Worm (Caenorhabditis elegans) whole organism, L1 larva: ENCODE measurements around the gene srz-61.

ENCODE experiments used
- ceh-82 ChIP-seq, 3 experiments: fragments of 150-350 bp in 1 of 3; sonication (generic microtip) in 2 of 3; optimal IDR thresholded peaks; 2 replicates each; lab custom pipeline; 2014 to 2017; ENCODE audit warnings: missing biosample characterization in 3 of 3, missing genetic modification characterization in 3 of 3
- ces-1 ChIP-seq: fragments of 150-350 bp; optimal IDR thresholded peaks from 2 replicates; lab custom pipeline; 2014; ENCODE audit warnings: missing biosample characterization, missing genetic modification reagents, missing genetic modification characterization
- elt-2 ChIP-seq: sonication (generic microtip); optimal IDR thresholded peaks from 2 replicates; lab custom pipeline; 2016; ENCODE audit warnings: missing genetic modification characterization, mild to moderate bottlenecking, inconsistent platforms, missing compliant biosample characterization, missing genetic modification reagents
- isw-1 ChIP-seq: fragments of 200-800 bp; sonication (Bioruptor generic); IDR thresholded peaks from 2 replicates; pipeline ENCODE4 v1.3.6; 2022; ENCODE audit warnings: missing genetic modification characterization, missing compliant biosample characterization
- lin-39 ChIP-seq: fragments of 150-350 bp; optimal IDR thresholded peaks from 2 replicates; lab custom pipeline; 2014; ENCODE audit warnings: missing biosample characterization, missing genetic modification reagents, missing genetic modification characterization
- mep-1 ChIP-seq: fragments of 150-350 bp; optimal IDR thresholded peaks from 2 replicates; lab custom pipeline; 2014; ENCODE audit warnings: missing biosample characterization, missing genetic modification characterization
- nhr-11 ChIP-seq: fragments of 150-350 bp; optimal IDR thresholded peaks from 2 replicates; lab custom pipeline; 2014; ENCODE audit warnings: missing biosample characterization, missing genetic modification characterization
- nhr-20 ChIP-seq: sonication (generic microtip); optimal IDR thresholded peaks from 2 replicates; lab custom pipeline; 2016; ENCODE audit warnings: mild to moderate bottlenecking, missing genetic modification characterization, missing compliant biosample characterization
- nhr-84 ChIP-seq: sonication (generic microtip); optimal IDR thresholded peaks from 2 replicates; lab custom pipeline; 2017; ENCODE audit warnings: missing biosample characterization, missing genetic modification characterization
- rnt-1 ChIP-seq: sonication (generic microtip); optimal IDR thresholded peaks from 2 replicates; lab custom pipeline; 2016; ENCODE audit warnings: mild to moderate bottlenecking, missing genetic modification characterization, moderate library complexity, missing compliant biosample characterization
- sptf-1 ChIP-seq: fragments of 150-350 bp; optimal IDR thresholded peaks from 2 replicates; lab custom pipeline; 2014; ENCODE audit warnings: missing biosample characterization, missing genetic modification characterization
- zag-1 ChIP-seq: fragments of 150-350 bp; optimal IDR thresholded peaks from 2 replicates; lab custom pipeline; 2014; ENCODE audit warnings: missing biosample characterization, missing genetic modification characterization

- TF ChIP-seq nhr-20 (tag; lab: Kevin White, UChicago) (no peak), rnt-1 (tag; lab: Kevin White, UChicago) (no peak), nhr-84 (no peak), zag-1 (tag; lab: Kevin White, UChicago) (no peak), mep-1 (tag; lab: Kevin White, UChicago) (no peak), sptf-1 (tag; lab: Kevin White, UChicago) (no peak), isw-1 (no peak), ceh-82 (tag; optimal IDR thresholded peaks at IDR 0.05; lab: Kevin White, UChicago) (no peak), ces-1 (no peak), nhr-11 (tag; lab: Kevin White, UChicago) (no peak), elt-2 (no peak), lin-39 (tag; lab: Kevin White, UChicago) (no peak)
Observed at ce11 chrIV:16335037-16335436, 14.1 kb downstream of the srz-61 start, which contains the start of gene srz-38.
